Worm (Caenorhabditis elegans) whole organism, L1 larva: ENCODE data around the gene sru-2.

ENCODE experiments used
- aha-1 ChIP-seq: fragments of 150-350 bp; optimal IDR thresholded peaks from 2 replicates; lab custom pipeline; 2014; ENCODE audit warnings: missing biosample characterization, missing genetic modification characterization
- fkh-10 ChIP-seq: sonication (generic microtip); optimal IDR thresholded peaks from 2 replicates; lab custom pipeline; 2017; ENCODE audit warnings: missing biosample characterization, missing genetic modification reagents, missing genetic modification characterization
- fos-1 ChIP-seq: fragments of 150-350 bp; optimal IDR thresholded peaks from 2 replicates; lab custom pipeline; 2014; ENCODE audit warnings: missing biosample characterization, missing genetic modification characterization
- hlh-17 ChIP-seq: fragments of 200-800 bp; sonication (Bioruptor generic); optimal IDR thresholded peaks from 2 replicates; lab custom pipeline; 2018; ENCODE audit warnings: missing genetic modification characterization, mild to moderate bottlenecking, missing compliant biosample characterization, moderate library complexity, borderline replicate concordance
- irx-1 ChIP-seq: sonication (generic microtip); optimal IDR thresholded peaks from 2 replicates; lab custom pipeline; 2016; ENCODE audit warnings: missing genetic modification characterization, missing compliant biosample characterization
- lsy-2 ChIP-seq, 2 experiments: fragments of 150-350 bp; optimal IDR thresholded peaks; 2 replicates each; lab custom pipeline; 2014; ENCODE audit warnings: missing biosample characterization in 2 of 2, missing genetic modification characterization in 2 of 2
- nhr-12 ChIP-seq: sonication (generic microtip); optimal IDR thresholded peaks from 2 replicates; lab custom pipeline; 2017; ENCODE audit warnings: missing biosample characterization, missing genetic modification characterization
- pqm-1 ChIP-seq: sonication (generic microtip); optimal IDR thresholded peaks from 3 replicates; lab custom pipeline; 2017; ENCODE audit warnings: missing biosample characterization, missing genetic modification characterization
- snpc-4 ChIP-seq: fragments of 150-350 bp; optimal IDR thresholded peaks from 2 replicates; lab custom pipeline; 2014; ENCODE audit warnings: missing biosample characterization, missing genetic modification characterization
- unc-98 ChIP-seq: fragments of 200-800 bp; sonication (Bioruptor generic); IDR thresholded peaks from 2 replicates; pipeline ENCODE4 v1.3.6; 2022; ENCODE audit warnings: missing genetic modification characterization, missing compliant biosample characterization
- zag-1 ChIP-seq: fragments of 150-350 bp; optimal IDR thresholded peaks from 2 replicates; lab custom pipeline; 2014; ENCODE audit warnings: missing biosample characterization, missing genetic modification characterization

DNA sequence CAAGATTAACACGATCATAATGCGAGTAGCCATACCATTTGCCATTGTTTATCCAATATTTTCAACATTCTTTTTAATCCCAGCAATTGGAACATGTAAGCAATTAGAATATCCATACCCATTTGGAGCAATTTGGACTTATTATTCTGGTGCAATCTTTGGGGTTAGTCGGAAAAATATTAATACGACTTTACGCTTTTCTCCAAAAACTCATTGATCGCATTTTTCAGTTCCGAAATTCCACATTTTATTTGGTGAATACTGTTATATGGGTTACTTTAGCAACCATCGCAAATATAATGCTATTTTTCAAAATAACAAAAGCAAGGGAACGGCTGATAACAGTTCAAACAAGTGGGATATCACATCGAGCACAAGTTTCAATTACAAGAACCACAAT, 707 bp downstream of the sru-2 start:
- TF ChIP-seq zag-1 (tag; lab: Kevin White, UChicago) (no peak), aha-1 (no peak), nhr-12 (no peak), pqm-1 (no peak), hlh-17 (GFP tag; lab: Kevin White, UChicago) (no peak), snpc-4 (no peak), unc-98 (GFP tag; lab: Robert Waterston, UW) (no peak), lsy-2 (tag; optimal IDR thresholded peaks at IDR 0.05; lab: Kevin White, UChicago) (no peak), irx-1 (tag; lab: Kevin White, UChicago) (no peak), fkh-10 (GFP tag; lab: Kevin White, UChicago) (no peak), fos-1 (tag; lab: Kevin White, UChicago) (no peak)
